Worm (Caenorhabditis elegans) whole organism, L3 larva: Measurements from ENCODE around the gene mac-1.

Experiments used
- ZK546.5 ChIP-seq: sonication (generic microtip); optimal IDR thresholded peaks from 2 replicates; lab custom pipeline; 2017; ENCODE audit warnings: missing biosample characterization, missing genetic modification characterization
- ceh-16 ChIP-seq: sonication (generic microtip); optimal IDR thresholded peaks from 2 replicates; lab custom pipeline; 2017; ENCODE audit warnings: missing biosample characterization, missing genetic modification characterization
- elt-3 ChIP-seq, 3 experiments: fragments of 150-350 bp in 1 of 3; sonication (generic microtip) in 2 of 3; optimal IDR thresholded peaks; 2 replicates in 2 of 3; 4 replicates in 1 of 3; lab custom pipeline; 2014 to 2017; ENCODE audit warnings: missing biosample characterization in 3 of 3, missing genetic modification characterization in 3 of 3
- lin-15B ChIP-seq: fragments of 150-350 bp; optimal IDR thresholded peaks from 2 replicates; lab custom pipeline; 2014; ENCODE audit warnings: missing biosample characterization, missing genetic modification characterization
- mdl-1 ChIP-seq: fragments of 150-350 bp; optimal IDR thresholded peaks from 2 replicates; lab custom pipeline; 2014; ENCODE audit warnings: missing biosample characterization, missing genetic modification characterization
- nhr-11 ChIP-seq: fragments of 150-350 bp; optimal IDR thresholded peaks from 2 replicates; lab custom pipeline; 2014; ENCODE audit warnings: missing biosample characterization, missing genetic modification characterization
- nhr-28 ChIP-seq: fragments of 150-350 bp; optimal IDR thresholded peaks from 2 replicates; lab custom pipeline; 2014; ENCODE audit warnings: missing biosample characterization, missing genetic modification characterization
- nhr-76 ChIP-seq: fragments of 150-350 bp; sonication (generic microtip); optimal IDR thresholded peaks from 5 replicates; lab custom pipeline; 2014; ENCODE audit warnings: missing biosample characterization, missing genetic modification characterization
- nhr-77 ChIP-seq: fragments of 150-350 bp; optimal IDR thresholded peaks from 2 replicates; lab custom pipeline; 2014; ENCODE audit warnings: missing biosample characterization, missing genetic modification characterization
- pqm-1 ChIP-seq: fragments of 150-350 bp; optimal IDR thresholded peaks from 2 replicates; lab custom pipeline; 2017; ENCODE audit warnings: missing biosample characterization, missing genetic modification characterization, inconsistent platforms
- ztf-11 ChIP-seq: fragments of 150-350 bp; optimal IDR thresholded peaks from 2 replicates; lab custom pipeline; 2014; ENCODE audit warnings: missing biosample characterization, missing genetic modification characterization
- ztf-4 ChIP-seq: fragments of 150-350 bp; optimal IDR thresholded peaks from 2 replicates; lab custom pipeline; 2014; ENCODE audit warnings: missing biosample characterization, missing genetic modification characterization

- TF ChIP-seq lin-15B (no peak), nhr-28 (tag; lab: Kevin White, UChicago) (no peak), ceh-16 (no peak), pqm-1 (tag; lab: Kevin White, UChicago) (no peak), nhr-77 (tag; lab: Kevin White, UChicago) (no peak), mdl-1 (tag; lab: Kevin White, UChicago) (no peak), nhr-76 (no peak), nhr-11 (tag; lab: Kevin White, UChicago) (no peak), elt-3 (tag; optimal IDR thresholded peaks at IDR 0.05; lab: Kevin White, UChicago) (no peak), ztf-11 (tag; lab: Kevin White, UChicago) (no peak), ZK546.5 (tag; lab: Kevin White, UChicago) (no peak), ztf-4 (tag; lab: Kevin White, UChicago) (no peak)
Observed at ce11 chrII:13325290-13325689, 4.6 kb upstream of the mac-1 start.
